Fruit fly (Drosophila melanogaster) whole organism, embryonic: Measurements from ENCODE around the gene Acp63F.
A peak's percentile ranks its signal among the peaks of the same experiment; 100 is the strongest.

Experiments used
- Abd-B ChIP-seq: fragments of 200-800 bp; sonication (Bioruptor generic); optimal IDR thresholded peaks from 2 replicates; lab custom pipeline; 2018; ENCODE audit warnings: missing biosample characterization, mild to moderate bottlenecking, missing genetic modification characterization, moderate library complexity
- BtbVII ChIP-seq: fragments of 200-800 bp; sonication (Bioruptor generic); optimal IDR thresholded peaks from 3 replicates; lab custom pipeline; 2017; ENCODE audit warnings: missing biosample characterization, mild to moderate bottlenecking, missing genetic modification characterization
- CG10274 ChIP-seq: fragments of 200-800 bp; sonication (Bioruptor generic); optimal IDR thresholded peaks from 3 replicates; lab custom pipeline; 2017; ENCODE audit warnings: missing biosample characterization, mild to moderate bottlenecking, missing genetic modification characterization
- CG10462 ChIP-seq: fragments of 200-800 bp; sonication (Bioruptor generic); optimal IDR thresholded peaks from 2 replicates; lab custom pipeline; 2016; ENCODE audit warnings: missing biosample characterization, missing genetic modification characterization
- CG12155 ChIP-seq: fragments of 200-800 bp; sonication (Bioruptor generic); optimal IDR thresholded peaks from 3 replicates; lab custom pipeline; 2016; ENCODE audit warnings: missing biosample characterization, missing genetic modification characterization
- CG15269 ChIP-seq: fragments of 200-800 bp; sonication (Bioruptor generic); optimal IDR thresholded peaks from 2 replicates; lab custom pipeline; 2018; ENCODE audit warnings: missing biosample characterization, mild to moderate bottlenecking, missing genetic modification characterization, moderate library complexity
- CG1603 ChIP-seq: fragments of 200-800 bp; sonication (Bioruptor generic); optimal IDR thresholded peaks from 2 replicates; lab custom pipeline; 2019; ENCODE audit warnings: missing biosample characterization, mild to moderate bottlenecking, missing genetic modification characterization, moderate library complexity
- CG16815 ChIP-seq: fragments of 200-800 bp; sonication (Bioruptor generic); optimal IDR thresholded peaks from 3 replicates; lab custom pipeline; 2017; ENCODE audit warnings: missing biosample characterization, mild to moderate bottlenecking, missing genetic modification characterization
- CG17912 ChIP-seq: fragments of 200-800 bp; sonication (Bioruptor generic); optimal IDR thresholded peaks from 2 replicates; lab custom pipeline; 2018; ENCODE audit warnings: missing biosample characterization, mild to moderate bottlenecking, missing genetic modification characterization
- CG1832 ChIP-seq: fragments of 200-800 bp; sonication (Bioruptor generic); optimal IDR thresholded peaks from 2 replicates; lab custom pipeline; 2017; ENCODE audit warnings: missing biosample characterization, mild to moderate bottlenecking, missing genetic modification characterization, inconsistent platforms
- CG2199 ChIP-seq: fragments of 200-800 bp; sonication (Bioruptor generic); IDR thresholded peaks from 3 replicates; pipeline ENCODE4 v1.3.6; 2022; ENCODE audit warnings: missing biosample characterization, missing genetic modification characterization
- CG3281 ChIP-seq: fragments of 200-800 bp; sonication (Bioruptor generic); optimal IDR thresholded peaks from 3 replicates; lab custom pipeline; 2017; ENCODE audit warnings: missing biosample characterization, mild to moderate bottlenecking, missing genetic modification characterization
- CG33213 ChIP-seq: fragments of 200-800 bp; sonication (Bioruptor generic); optimal IDR thresholded peaks from 3 replicates; lab custom pipeline; 2016; ENCODE audit warnings: missing biosample characterization, missing genetic modification characterization
- CG7786 ChIP-seq: fragments of 200-800 bp; sonication (Bioruptor generic); optimal IDR thresholded peaks from 2 replicates; lab custom pipeline; 2016; ENCODE audit warnings: missing biosample characterization, missing genetic modification characterization
- CG8281 ChIP-seq: fragments of 200-800 bp; sonication (Bioruptor generic); optimal IDR thresholded peaks from 2 replicates; lab custom pipeline; 2018; ENCODE audit warnings: missing biosample characterization, mild to moderate bottlenecking, missing genetic modification characterization, moderate library complexity
- CG9797 ChIP-seq: fragments of 200-800 bp; sonication (Bioruptor generic); optimal IDR thresholded peaks from 3 replicates; lab custom pipeline; 2018; ENCODE audit warnings: missing biosample characterization, mild to moderate bottlenecking, missing genetic modification characterization
- Dad ChIP-seq: fragments of 200-800 bp; sonication (Bioruptor generic); optimal IDR thresholded peaks from 3 replicates; lab custom pipeline; 2016; ENCODE audit warnings: missing biosample characterization, missing genetic modification characterization
- Dip2 ChIP-seq: fragments of 200-800 bp; sonication (Bioruptor generic); IDR thresholded peaks from 2 replicates; pipeline ENCODE4 v1.3.6; 2022; ENCODE audit warnings: missing biosample characterization, missing genetic modification characterization
- Doc2 ChIP-seq: fragments of 200-800 bp; sonication (Bioruptor generic); IDR thresholded peaks from 2 replicates; pipeline ENCODE4 v1.3.6; 2022; ENCODE audit warnings: missing biosample characterization, missing genetic modification characterization
- Dref ChIP-seq: fragments of 200-800 bp; sonication (Bioruptor generic); IDR thresholded peaks from 2 replicates; pipeline ENCODE4 v1.3.6; 2022; ENCODE audit warnings: missing biosample characterization, missing genetic modification characterization
- Gug ChIP-seq: fragments of 200-800 bp; sonication (Bioruptor generic); IDR thresholded peaks from 4 replicates; pipeline ENCODE4 v1.3.6; 2022; ENCODE audit warnings: missing biosample characterization, missing genetic modification characterization
- H15 ChIP-seq: fragments of 200-800 bp; sonication (Bioruptor generic); IDR thresholded peaks from 3 replicates; pipeline ENCODE4 v1.3.6; 2022; ENCODE audit warnings: missing biosample characterization, missing genetic modification characterization
- HLH3B ChIP-seq: fragments of 200-800 bp; sonication (Bioruptor generic); IDR thresholded peaks from 2 replicates; pipeline ENCODE4 v1.3.6; 2022; ENCODE audit warnings: missing biosample characterization, missing genetic modification characterization
- HLH4C ChIP-seq: fragments of 200-800 bp; sonication (Bioruptor generic); IDR thresholded peaks from 3 replicates; pipeline ENCODE4 v1.3.6; 2022; ENCODE audit warnings: missing biosample characterization, missing genetic modification characterization; ENCODE audit not compliant: partially characterized antibody
- Med ChIP-seq: fragments of 200-800 bp; sonication (Bioruptor generic); peaks from one replicate; lab custom pipeline; 2016; ENCODE audit warnings: missing biosample characterization, missing genetic modification characterization, mild to moderate bottlenecking, inconsistent platforms, moderate library complexity
- Sin3A ChIP-seq: fragments of >200 bp; optimal IDR thresholded peaks from 2 replicates; lab custom pipeline; 2018
- Sry-δ ChIP-seq: fragments of 200-800 bp; sonication (Bioruptor generic); optimal IDR thresholded peaks from 2 replicates; lab custom pipeline; 2016; ENCODE audit warnings: missing biosample characterization, missing genetic modification characterization
- Usf ChIP-seq: fragments of 200-800 bp; sonication (Bioruptor generic); optimal IDR thresholded peaks from 2 replicates; lab custom pipeline; 2017; ENCODE audit warnings: missing genotype, missing biosample characterization, missing genetic modification characterization
- ap ChIP-seq: fragments of 200-800 bp; sonication (Bioruptor generic); IDR thresholded peaks from 2 replicates; pipeline ENCODE4 v1.3.6; 2022; ENCODE audit warnings: missing biosample characterization, missing genetic modification characterization
- ash1 ChIP-seq: fragments of 200-800 bp; sonication (Bioruptor generic); optimal IDR thresholded peaks from 2 replicates; lab custom pipeline; 2018; ENCODE audit warnings: missing biosample characterization, mild to moderate bottlenecking, missing genetic modification characterization
- cwo ChIP-seq: fragments of 200-800 bp; sonication (Bioruptor generic); optimal IDR thresholded peaks from 3 replicates; lab custom pipeline; 2017; ENCODE audit warnings: missing biosample characterization, missing genetic modification characterization, mild to moderate bottlenecking, moderate library complexity, missing genetic modification reagents
- disco-r ChIP-seq: fragments of 200-800 bp; sonication (Bioruptor generic); optimal IDR thresholded peaks from 2 replicates; lab custom pipeline; 2016; ENCODE audit warnings: missing biosample characterization, missing genetic modification characterization
- gfzf ChIP-seq: fragments of 200-800 bp; sonication (Bioruptor generic); optimal IDR thresholded peaks from 2 replicates; lab custom pipeline; 2016; ENCODE audit warnings: missing biosample characterization, mild to moderate bottlenecking, missing genetic modification characterization, moderate library complexity
- h ChIP-seq: fragments of >200 bp; optimal IDR thresholded peaks from 2 replicates; lab custom pipeline; 2017
- hkb ChIP-seq, 2 experiments: fragments of 200-800 bp in 1 of 2; fragments of >200 bp in 1 of 2; sonication (Bioruptor generic) in 1 of 2; IDR thresholded peaks in 1 of 2; optimal IDR thresholded peaks in 1 of 2; 2 replicates each; pipeline versions ENCODE4 v1.3.6 to Lab custom; 2017 to 2022; ENCODE audit warnings: missing biosample characterization in 1 of 2, missing genetic modification characterization in 1 of 2
- jumu ChIP-seq: fragments of 200-800 bp; sonication (Bioruptor generic); optimal IDR thresholded peaks from 3 replicates; lab custom pipeline; 2016; ENCODE audit warnings: missing biosample characterization, missing genetic modification characterization
- lola ChIP-seq, 3 experiments: fragments of >200 bp in 2 of 3; fragments of 200-800 bp in 1 of 3; sonication (Bioruptor generic) in 1 of 3; optimal IDR thresholded peaks; 2 replicates each; lab custom pipeline; 2017 to 2019; ENCODE audit warnings: missing biosample characterization in 3 of 3, missing genetic modification characterization in 3 of 3, mild to moderate bottlenecking in 1 of 3, moderate library complexity in 1 of 3
- otp ChIP-seq: fragments of 200-800 bp; sonication (Bioruptor generic); IDR thresholded peaks from 3 replicates; pipeline ENCODE4, ENCODE4 v1.3.6; 2022; ENCODE audit warnings: missing biosample characterization, missing genetic modification characterization
- pan ChIP-seq, 4 experiments: fragments of >200 bp in 3 of 4; fragments of 200-800 bp in 1 of 4; sonication (Bioruptor generic) in 1 of 4; optimal IDR thresholded peaks in 3 of 4; IDR thresholded peaks in 1 of 4; 2 replicates each; pipeline versions ENCODE4 v1.3.6 to Lab custom; 2017 to 2022; ENCODE audit warnings: missing biosample characterization in 2 of 4, missing genetic modification characterization in 2 of 4, mixed read lengths in 1 of 4
- pho ChIP-seq: fragments of 200-800 bp; sonication (Bioruptor generic); optimal IDR thresholded peaks from 2 replicates; lab custom pipeline; 2016; ENCODE audit warnings: missing biosample characterization, missing genetic modification characterization
- prd ChIP-seq, 3 experiments: fragments of >200 bp in 2 of 3; fragments of 200-800 bp in 1 of 3; sonication (Bioruptor generic) in 1 of 3; optimal IDR thresholded peaks in 2 of 3; IDR thresholded peaks in 1 of 3; 2 replicates in 2 of 3; 3 replicates in 1 of 3; pipeline versions ENCODE4 v1.3.6 to Lab custom; 2017 to 2022; ENCODE audit warnings: missing biosample characterization in 1 of 3, missing genetic modification characterization in 1 of 3
- repo ChIP-seq: fragments of 200-800 bp; sonication (Bioruptor generic); optimal IDR thresholded peaks from 2 replicates; lab custom pipeline; 2016; ENCODE audit warnings: missing biosample characterization, missing genetic modification characterization
- sd ChIP-seq: fragments of 200-800 bp; sonication (Bioruptor generic); optimal IDR thresholded peaks from 3 replicates; lab custom pipeline; 2018; ENCODE audit warnings: missing biosample characterization, mild to moderate bottlenecking, missing genetic modification characterization, moderate library complexity
- slou ChIP-seq: fragments of 200-800 bp; sonication (Bioruptor generic); optimal IDR thresholded peaks from 3 replicates; lab custom pipeline; 2016; ENCODE audit warnings: missing biosample characterization, missing genetic modification characterization
- trh ChIP-seq: fragments of 200-800 bp; sonication (Bioruptor generic); optimal IDR thresholded peaks from 2 replicates; lab custom pipeline; 2016; ENCODE audit warnings: missing biosample characterization, missing genetic modification characterization
- wek ChIP-seq: fragments of 200-800 bp; sonication (Bioruptor generic); optimal IDR thresholded peaks from 3 replicates; lab custom pipeline; 2018; ENCODE audit warnings: missing biosample characterization, mild to moderate bottlenecking, missing genetic modification characterization, moderate library complexity
- zen ChIP-seq: fragments of 200-800 bp; sonication (Bioruptor generic); optimal IDR thresholded peaks from 3 replicates; lab custom pipeline; 2018; ENCODE audit warnings: missing biosample characterization, mild to moderate bottlenecking, missing genetic modification characterization, moderate library complexity

Gene Acp63F

dm6 chr3L:3785688-3786087, 30.5 kb downstream of the Acp63F start (continued):
- peak; percentile 43 for TF ChIP-seq CG1603 (tag; lab: Kevin White, UChicago)
- TF ChIP-seq pho: no peak
- TF ChIP-seq H15 (GFP tag; lab: Robert Waterston, UW): peak; percentile 49; the same call in 1 of the 3 replicates
- TF ChIP-seq HLH3B (GFP tag; lab: Robert Waterston, UW): peak; percentile 47; the same call in 1 of the 2 replicates
- TF ChIP-seq ap (GFP tag; lab: Robert Waterston, UW): no peak
- TF ChIP-seq trh (GFP tag; lab: Kevin White, UChicago): no peak
- TF ChIP-seq CG8281 (tag; lab: Kevin White, UChicago): no peak
- TF ChIP-seq otp: 0 out of 3 replicates have a peak, but pooled peaks have one; percentile 6
- no peak for TF ChIP-seq CG10274 (GFP tag; lab: Kevin White, UChicago)
- no peak for TF ChIP-seq CG12155 (GFP tag; lab: Kevin White, UChicago)

dm6 chr3L:3785002-3785661, 31.0 kb downstream of the Acp63F start:
- peak; percentile 78 for TF ChIP-seq sd (tag; lab: Kevin White, UChicago)
- TF ChIP-seq CG2199 (GFP tag; lab: Robert Waterston, UW): peak; percentile 97
- peak; percentile 98 for TF ChIP-seq CG1603 (tag; lab: Kevin White, UChicago)
- peak; percentile 95 for TF ChIP-seq CG7786 (GFP tag; lab: Kevin White, UChicago)
- TF ChIP-seq Abd-B: peak; percentile 92
- peak; percentile 90 for TF ChIP-seq Dad (GFP tag; lab: Kevin White, UChicago)
- no peak for TF ChIP-seq h (lab: Kevin White, UChicago)
- peak; percentile 87 for TF ChIP-seq zen
- peak in 2 of 3 experiments; percentile 2 to 89 for TF ChIP-seq lola (GFP tag; optimal IDR thresholded peaks at IDR 0.05; lab: Kevin White, UChicago)
- TF ChIP-seq CG33213 (GFP tag; lab: Kevin White, UChicago): peak; percentile 84
- peak; percentile 94 for TF ChIP-seq CG15269 (tag; lab: Kevin White, UChicago)
- no peak for TF ChIP-seq gfzf (GFP tag; lab: Kevin White, UChicago)
- no peak for TF ChIP-seq prd (optimal IDR thresholded peaks at IDR 0.05; lab: Kevin White, UChicago)
- TF ChIP-seq prd (GFP tag; IDR thresholded peaks at IDR 0.05; lab: Robert Waterston, UW): peak; percentile 99
- TF ChIP-seq CG3281: peak; percentile 64
- peak; percentile 87 for TF ChIP-seq wek (GFP tag; lab: Kevin White, UChicago)
- TF ChIP-seq hkb (optimal IDR thresholded peaks at IDR 0.05; lab: Kevin White, UChicago): no peak
- TF ChIP-seq hkb (GFP tag; IDR thresholded peaks at IDR 0.05; lab: Robert Waterston, UW): peak; percentile 97
- no peak for TF ChIP-seq ash1 (GFP tag; lab: Kevin White, UChicago)
- TF ChIP-seq CG1832: peak; percentile 80
- peak; percentile 57 for TF ChIP-seq Sry-δ (GFP tag; lab: Kevin White, UChicago)
- peak; percentile 79 for TF ChIP-seq cwo (GFP tag; lab: Kevin White, UChicago)
- peak; percentile 64 for TF ChIP-seq Dip2
- peak; percentile 85 for TF ChIP-seq slou (GFP tag; lab: Kevin White, UChicago)
- no peak for TF ChIP-seq Dref (GFP tag; lab: Robert Waterston, UW)
- TF ChIP-seq Sin3A: no peak
- peak; percentile 93 for TF ChIP-seq CG16815 (GFP tag; lab: Kevin White, UChicago)
- TF ChIP-seq HLH4C (GFP tag; lab: Robert Waterston, UW): peak; percentile 49; the same call in 2 of the 3 replicates
- TF ChIP-seq disco-r (GFP tag; lab: Kevin White, UChicago): peak; percentile 91
- TF ChIP-seq CG10462: peak; percentile 88
- no peak for TF ChIP-seq CG9797 (GFP tag; lab: Kevin White, UChicago)
- TF ChIP-seq Med (GFP tag; lab: Kevin White, UChicago): peak; percentile 99
- TF ChIP-seq repo (GFP tag; lab: Kevin White, UChicago): peak; percentile 84
- peak; percentile 96 for TF ChIP-seq jumu
- peak; percentile 97 for TF ChIP-seq Gug
- peak; percentile 82 for TF ChIP-seq Usf (GFP tag; lab: Kevin White, UChicago)
- TF ChIP-seq BtbVII (GFP tag; lab: Kevin White, UChicago): peak; percentile 68
- peak; percentile 94 for TF ChIP-seq Doc2 (GFP tag; lab: Robert Waterston, UW)
- no peak for TF ChIP-seq CG17912
- TF ChIP-seq pan (optimal IDR thresholded peaks at IDR 0.05; lab: Kevin White, UChicago): no peak
- TF ChIP-seq pan (GFP tag; optimal IDR thresholded peaks at IDR 0.05 in 1 of 2, IDR thresholded peaks at IDR 0.05 in 1 of 2): peak in 1 of 2 experiments; percentile 98
